Worm (Caenorhabditis elegans) whole organism, L1 larva: ENCODE measurements around the gene farl-11.

Source experiments
- F16B12.6 ChIP-seq: fragments of 150-350 bp; optimal IDR thresholded peaks from 2 replicates; lab custom pipeline; 2014; ENCODE audit warnings: missing biosample characterization, missing genetic modification characterization
- aha-1 ChIP-seq: fragments of 150-350 bp; optimal IDR thresholded peaks from 2 replicates; lab custom pipeline; 2014; ENCODE audit warnings: missing biosample characterization, missing genetic modification characterization
- aly-2 ChIP-seq: fragments of 150-350 bp; optimal IDR thresholded peaks from 2 replicates; lab custom pipeline; 2014; ENCODE audit warnings: missing biosample characterization, missing genetic modification characterization
- ama-1 ChIP-seq: fragments of 150-350 bp; optimal IDR thresholded peaks from 2 replicates; lab custom pipeline; 2014
- blmp-1 ChIP-seq: fragments of 150-350 bp; optimal IDR thresholded peaks from 2 replicates; lab custom pipeline; 2014; ENCODE audit warnings: missing biosample characterization, missing genetic modification characterization
- ceh-63 ChIP-seq: fragments of 200-800 bp; sonication (Bioruptor generic); optimal IDR thresholded peaks from 2 replicates; lab custom pipeline; 2018; ENCODE audit warnings: mild to moderate bottlenecking, missing genetic modification characterization, missing compliant biosample characterization
- ceh-88 ChIP-seq: fragments of 200-800 bp; sonication (Bioruptor generic); IDR thresholded peaks from 2 replicates; pipeline ENCODE4 v1.3.6; 2022; ENCODE audit warnings: missing genetic modification characterization, missing compliant biosample characterization
- ces-1 ChIP-seq: fragments of 150-350 bp; optimal IDR thresholded peaks from 2 replicates; lab custom pipeline; 2014; ENCODE audit warnings: missing biosample characterization, missing genetic modification reagents, missing genetic modification characterization
- dpl-1 ChIP-seq, 3 experiments: fragments of 150-350 bp in 2 of 3; sonication (generic microtip) in 1 of 3; optimal IDR thresholded peaks; 2 replicates each; lab custom pipeline; 2014 to 2017; ENCODE audit warnings: missing biosample characterization in 3 of 3, missing genetic modification characterization in 3 of 3, missing genetic modification reagents in 3 of 3
- dsc-1 ChIP-seq: sonication (generic microtip); optimal IDR thresholded peaks from 2 replicates; lab custom pipeline; 2016; ENCODE audit warnings: mild to moderate bottlenecking, missing genetic modification characterization, missing compliant biosample characterization
- efl-1 ChIP-seq, 4 experiments: fragments of 150-350 bp; optimal IDR thresholded peaks in 3 of 4; peaks in 1 of 4; 1 replicate in 1 of 4; 2 replicates in 3 of 4; lab custom pipeline; 2014; ENCODE audit warnings: missing biosample characterization in 2 of 4, missing genetic modification characterization in 2 of 4, missing genetic modification reagents in 2 of 4
- egl-13 ChIP-seq: sonication (generic microtip); optimal IDR thresholded peaks from 2 replicates; lab custom pipeline; 2016; ENCODE audit warnings: missing genotype, missing genetic modification reagents, missing genetic modification characterization, missing compliant biosample characterization
- fkh-10 ChIP-seq: sonication (generic microtip); optimal IDR thresholded peaks from 2 replicates; lab custom pipeline; 2017; ENCODE audit warnings: missing biosample characterization, missing genetic modification reagents, missing genetic modification characterization
- fkh-4 ChIP-seq: sonication (generic microtip); optimal IDR thresholded peaks from 2 replicates; lab custom pipeline; 2016; ENCODE audit warnings: missing compliant biosample characterization, missing genetic modification characterization, borderline replicate concordance
- fos-1 ChIP-seq: fragments of 150-350 bp; optimal IDR thresholded peaks from 2 replicates; lab custom pipeline; 2014; ENCODE audit warnings: missing biosample characterization, missing genetic modification characterization
- grh-1 ChIP-seq: fragments of 200-800 bp; sonication (Bioruptor generic); IDR thresholded peaks from 2 replicates; pipeline ENCODE4 v1.3.6; 2022; ENCODE audit warnings: missing genetic modification reagents, missing genetic modification characterization, missing compliant biosample characterization
- hlh-17 ChIP-seq: fragments of 200-800 bp; sonication (Bioruptor generic); optimal IDR thresholded peaks from 2 replicates; lab custom pipeline; 2018; ENCODE audit warnings: missing genetic modification characterization, mild to moderate bottlenecking, missing compliant biosample characterization, moderate library complexity, borderline replicate concordance
- hpl-2 ChIP-seq: fragments of 150-350 bp; optimal IDR thresholded peaks from 2 replicates; lab custom pipeline; 2014; ENCODE audit warnings: missing biosample characterization, missing genetic modification reagents, missing genetic modification characterization
- irx-1 ChIP-seq: sonication (generic microtip); optimal IDR thresholded peaks from 2 replicates; lab custom pipeline; 2016; ENCODE audit warnings: missing genetic modification characterization, missing compliant biosample characterization
- isw-1 ChIP-seq: fragments of 200-800 bp; sonication (Bioruptor generic); IDR thresholded peaks from 2 replicates; pipeline ENCODE4 v1.3.6; 2022; ENCODE audit warnings: missing genetic modification characterization, missing compliant biosample characterization
- jun-1 ChIP-seq: fragments of 150-350 bp; optimal IDR thresholded peaks from 2 replicates; lab custom pipeline; 2014; ENCODE audit warnings: missing biosample characterization, missing genetic modification reagents, missing genetic modification characterization
- lin-13 ChIP-seq: fragments of 150-350 bp; optimal IDR thresholded peaks from 2 replicates; lab custom pipeline; 2014; ENCODE audit warnings: missing biosample characterization, missing genetic modification reagents, missing genetic modification characterization
- lin-14 ChIP-seq: fragments of 200-800 bp; sonication (Bioruptor generic); optimal IDR thresholded peaks from 2 replicates; lab custom pipeline; 2018; ENCODE audit warnings: mild to moderate bottlenecking, missing genetic modification characterization, moderate library complexity, missing compliant biosample characterization
- lin-15B ChIP-seq: fragments of 150-350 bp; sonication (generic microtip); optimal IDR thresholded peaks from 3 replicates; lab custom pipeline; 2014; ENCODE audit warnings: missing biosample characterization, missing genetic modification characterization
- lin-35 ChIP-seq, 2 experiments: fragments of 150-350 bp; optimal IDR thresholded peaks; 2 replicates each; lab custom pipeline; 2014; ENCODE audit warnings: missing biosample characterization in 2 of 2, missing genetic modification characterization in 2 of 2, missing genetic modification reagents in 2 of 2
- lin-39 ChIP-seq: fragments of 150-350 bp; optimal IDR thresholded peaks from 2 replicates; lab custom pipeline; 2014; ENCODE audit warnings: missing biosample characterization, missing genetic modification reagents, missing genetic modification characterization
- lir-3 ChIP-seq: sonication (generic microtip); optimal IDR thresholded peaks from 2 replicates; lab custom pipeline; 2016; ENCODE audit warnings: mild to moderate bottlenecking, missing genetic modification characterization, moderate library complexity, missing compliant biosample characterization; ENCODE audit not compliant: poor library complexity
- lsy-2 ChIP-seq, 2 experiments: fragments of 150-350 bp; optimal IDR thresholded peaks; 2 replicates each; lab custom pipeline; 2014; ENCODE audit warnings: missing biosample characterization in 2 of 2, missing genetic modification characterization in 2 of 2
- mab-9 ChIP-seq: fragments of 200-800 bp; sonication (Bioruptor generic); IDR thresholded peaks from 2 replicates; pipeline ENCODE4 v1.3.6; 2022; ENCODE audit warnings: missing genetic modification reagents, missing genetic modification characterization, missing compliant biosample characterization
- mdl-1 ChIP-seq, 2 experiments: fragments of 150-350 bp; optimal IDR thresholded peaks; 2 replicates each; lab custom pipeline; 2014 to 2017; ENCODE audit warnings: missing biosample characterization in 2 of 2, missing genetic modification characterization in 2 of 2, inconsistent platforms in 1 of 2
- mep-1 ChIP-seq: fragments of 150-350 bp; optimal IDR thresholded peaks from 2 replicates; lab custom pipeline; 2014; ENCODE audit warnings: missing biosample characterization, missing genetic modification characterization
- nhr-20 ChIP-seq: sonication (generic microtip); optimal IDR thresholded peaks from 2 replicates; lab custom pipeline; 2016; ENCODE audit warnings: mild to moderate bottlenecking, missing genetic modification characterization, missing compliant biosample characterization
- nhr-47 ChIP-seq: sonication (generic microtip); optimal IDR thresholded peaks from 2 replicates; lab custom pipeline; 2016; ENCODE audit warnings: mild to moderate bottlenecking, missing genetic modification characterization, moderate library complexity, missing compliant biosample characterization
- nhr-71 ChIP-seq: sonication (generic microtip); optimal IDR thresholded peaks from 2 replicates; lab custom pipeline; 2016; ENCODE audit warnings: mild to moderate bottlenecking, missing genetic modification characterization, moderate library complexity, missing compliant biosample characterization
- nhr-77 ChIP-seq: fragments of 150-350 bp; optimal IDR thresholded peaks from 2 replicates; lab custom pipeline; 2014; ENCODE audit warnings: missing biosample characterization, missing genetic modification characterization
- nhr-85 ChIP-seq: sonication (generic microtip); peaks from one replicate; lab custom pipeline; 2016; ENCODE audit warnings: missing genetic modification characterization, inconsistent platforms, missing compliant biosample characterization
- nhr-90 ChIP-seq: sonication (generic microtip); optimal IDR thresholded peaks from 2 replicates; lab custom pipeline; 2016; ENCODE audit warnings: mild to moderate bottlenecking, missing genetic modification characterization, missing compliant biosample characterization; ENCODE audit not compliant: poor library complexity
- pag-3 ChIP-seq: sonication (generic microtip); optimal IDR thresholded peaks from 2 replicates; lab custom pipeline; 2017; ENCODE audit warnings: missing genetic modification characterization, mild to moderate bottlenecking, missing compliant biosample characterization, antibody characterized with exemption, borderline replicate concordance; ENCODE audit not compliant: insufficient read depth
- pqm-1 ChIP-seq: sonication (generic microtip); optimal IDR thresholded peaks from 3 replicates; lab custom pipeline; 2017; ENCODE audit warnings: missing biosample characterization, missing genetic modification characterization
- snpc-4 ChIP-seq: fragments of 150-350 bp; optimal IDR thresholded peaks from 2 replicates; lab custom pipeline; 2014; ENCODE audit warnings: missing biosample characterization, missing genetic modification characterization
- snu-23 ChIP-seq: sonication (generic microtip); optimal IDR thresholded peaks from 2 replicates; lab custom pipeline; 2016; ENCODE audit warnings: missing genetic modification characterization, missing compliant biosample characterization
- sup-37 ChIP-seq: fragments of 200-800 bp; sonication (Bioruptor generic); optimal IDR thresholded peaks from 2 replicates; lab custom pipeline; 2018; ENCODE audit warnings: mild to moderate bottlenecking, missing genetic modification characterization, missing compliant biosample characterization
- swsn-7 ChIP-seq: sonication (generic microtip); optimal IDR thresholded peaks from 2 replicates; lab custom pipeline; 2016; ENCODE audit warnings: missing genetic modification characterization, missing compliant biosample characterization
- tbx-2 ChIP-seq: sonication (generic microtip); optimal IDR thresholded peaks from 2 replicates; lab custom pipeline; 2016; ENCODE audit warnings: missing genetic modification characterization, missing compliant biosample characterization
- unc-86 ChIP-seq: sonication (generic microtip); optimal IDR thresholded peaks from 2 replicates; lab custom pipeline; 2016; ENCODE audit warnings: missing genetic modification characterization, missing compliant biosample characterization
- xbp-1 ChIP-seq: sonication (generic microtip); optimal IDR thresholded peaks from 2 replicates; lab custom pipeline; 2016; ENCODE audit warnings: missing genetic modification characterization, missing compliant biosample characterization
- zag-1 ChIP-seq: fragments of 150-350 bp; optimal IDR thresholded peaks from 2 replicates; lab custom pipeline; 2014; ENCODE audit warnings: missing biosample characterization, missing genetic modification characterization
- zip-4 ChIP-seq: fragments of 200-800 bp; sonication (Bioruptor generic); optimal IDR thresholded peaks from 2 replicates; lab custom pipeline; 2018; ENCODE audit warnings: mild to moderate bottlenecking, missing genetic modification characterization, moderate library complexity, missing compliant biosample characterization
- ztf-11 ChIP-seq, 2 experiments: sonication (generic microtip); optimal IDR thresholded peaks; 2 replicates each; lab custom pipeline; 2016 to 2017; ENCODE audit warnings: missing genetic modification characterization in 2 of 2, missing biosample characterization in 1 of 2, missing compliant biosample characterization in 1 of 2

The farl-11 gene

ce11 chrII:7148099-7148498 lies 43.3 kb upstream of the farl-11 start, which contains the start of gene T07F8.1:
Gene T07F8.1, plus strand, starts transcription at chrII:7148399.
- TF ChIP-seq xbp-1 (tag; lab: Kevin White, UChicago) = no peak
- TF ChIP-seq aha-1 (tag; lab: Kevin White, UChicago) = no peak
- TF ChIP-seq hpl-2 (GFP tag; lab: Kevin White, UChicago) = no peak
- no peak for TF ChIP-seq efl-1 (optimal IDR thresholded peaks at IDR 0.05; lab: Kevin White, UChicago)
- no peak for TF ChIP-seq efl-1 (GFP tag; optimal IDR thresholded peaks at IDR 0.05 in 1 of 2; lab: Kevin White, UChicago)
- no peak for TF ChIP-seq fkh-10 (GFP tag; lab: Kevin White, UChicago)
- TF ChIP-seq irx-1 = no peak
- no peak for TF ChIP-seq nhr-71 (tag; lab: Kevin White, UChicago)
- TF ChIP-seq unc-86 (tag; lab: Kevin White, UChicago) = no peak

- no peak for TF ChIP-seq blmp-1 (tag; lab: Kevin White, UChicago)
- TF ChIP-seq lin-15B (tag; lab: Kevin White, UChicago) = peak; percentile 5
- TF ChIP-seq xbp-1 (tag; lab: Kevin White, UChicago) = peak; percentile 19
- no peak for TF ChIP-seq nhr-90 (tag; lab: Kevin White, UChicago)
- peak; percentile 82 for TF ChIP-seq hpl-2 (GFP tag; lab: Kevin White, UChicago)
- TF ChIP-seq nhr-85 (tag; lab: Kevin White, UChicago) = peak; percentile 67
- no peak for TF ChIP-seq fkh-4
- TF ChIP-seq dsc-1 = peak; percentile 51
- no peak for TF ChIP-seq pag-3 (tag; lab: Kevin White, UChicago)
- no peak for TF ChIP-seq ama-1 (lab: Kevin White, UChicago)
- TF ChIP-seq lin-13 = no peak
- no peak for TF ChIP-seq ceh-88 (GFP tag; lab: Robert Waterston, UW)
- peak; percentile 74 to 93 for TF ChIP-seq efl-1 (optimal IDR thresholded peaks at IDR 0.05; lab: Kevin White, UChicago)
- peak; percentile 75 to 93 for TF ChIP-seq efl-1 (GFP tag; optimal IDR thresholded peaks at IDR 0.05 in 1 of 2; lab: Kevin White, UChicago)
- no peak for TF ChIP-seq ces-1 (GFP tag; lab: Kevin White, UChicago)
- no peak for TF ChIP-seq isw-1
- no peak for TF ChIP-seq mdl-1 (tag; optimal IDR thresholded peaks at IDR 0.05; lab: Kevin White, UChicago)
- TF ChIP-seq hlh-17 (GFP tag; lab: Kevin White, UChicago) = no peak
- peak; percentile 75 to 86 for TF ChIP-seq lsy-2 (tag; optimal IDR thresholded peaks at IDR 0.05; lab: Kevin White, UChicago)
- TF ChIP-seq snu-23 (GFP tag; lab: Kevin White, UChicago) = peak; percentile 48
- TF ChIP-seq aha-1 (tag; lab: Kevin White, UChicago) = no peak
- TF ChIP-seq fos-1 (tag; lab: Kevin White, UChicago) = no peak
- TF ChIP-seq aly-2 (tag; lab: Kevin White, UChicago) = no peak
- TF ChIP-seq ztf-11 (tag; optimal IDR thresholded peaks at IDR 0.05; lab: Kevin White, UChicago) = no peak
- no peak for TF ChIP-seq nhr-77
- no peak for TF ChIP-seq mab-9 (GFP tag; lab: Robert Waterston, UW)
- peak; percentile 62 for TF ChIP-seq F16B12.6 (tag; lab: Kevin White, UChicago)
- TF ChIP-seq dpl-1 (GFP tag; optimal IDR thresholded peaks at IDR 0.05; lab: Kevin White, UChicago) = peak; percentile 42 to 67 (median 65)
- TF ChIP-seq nhr-47 (tag; lab: Kevin White, UChicago) = peak; percentile 55
- TF ChIP-seq zip-4 (GFP tag; lab: Kevin White, UChicago) = no peak
- TF ChIP-seq irx-1 = peak; percentile 11
- peak; percentile 5 for TF ChIP-seq egl-13
- peak; percentile 22 for TF ChIP-seq mep-1 (tag; lab: Kevin White, UChicago)
- TF ChIP-seq jun-1 = no peak
- peak; percentile 63 for TF ChIP-seq nhr-71 (tag; lab: Kevin White, UChicago)
- TF ChIP-seq lin-35 (GFP tag; optimal IDR thresholded peaks at IDR 0.05; lab: Kevin White, UChicago) = peak in 1 of 2 experiments; percentile 82
- TF ChIP-seq lin-14 (GFP tag; lab: Kevin White, UChicago) = peak; percentile 50
- TF ChIP-seq snpc-4 (tag; lab: Kevin White, UChicago) = peak; percentile 14
- no peak for TF ChIP-seq sup-37 (GFP tag; lab: Kevin White, UChicago)
- TF ChIP-seq zag-1 (tag; lab: Kevin White, UChicago) = no peak
- TF ChIP-seq tbx-2 (tag; lab: Kevin White, UChicago) = no peak
- peak; percentile 23 for TF ChIP-seq swsn-7 (tag; lab: Kevin White, UChicago)
- no peak for TF ChIP-seq ceh-63 (GFP tag; lab: Kevin White, UChicago)
- TF ChIP-seq lin-39 (tag; lab: Kevin White, UChicago) = no peak
- no peak for TF ChIP-seq pqm-1 (tag; lab: Kevin White, UChicago)
- TF ChIP-seq lir-3 (tag; lab: Kevin White, UChicago) = no peak
- TF ChIP-seq grh-1 (GFP tag; lab: Robert Waterston, UW) = no peak; the same call in 1 of the 2 replicates
- TF ChIP-seq nhr-20 (tag; lab: Kevin White, UChicago) = peak; percentile 56
These were observed 42.7 kb upstream of the farl-11 start for ce11 chrII:7147550-7147949.
